Fruit fly (Drosophila melanogaster): ENCODE measurements around the gene Obp19d.

The Obp19d gene

dm6 chrX:20419313-20419712 is at the start of gene Obp19d:
Gene Obp19d (plus strand): TSS chrX:20419613.
- TF ChIP-seq noc (tag; optimal IDR thresholded peaks at IDR 0.05): no peak

DNA sequence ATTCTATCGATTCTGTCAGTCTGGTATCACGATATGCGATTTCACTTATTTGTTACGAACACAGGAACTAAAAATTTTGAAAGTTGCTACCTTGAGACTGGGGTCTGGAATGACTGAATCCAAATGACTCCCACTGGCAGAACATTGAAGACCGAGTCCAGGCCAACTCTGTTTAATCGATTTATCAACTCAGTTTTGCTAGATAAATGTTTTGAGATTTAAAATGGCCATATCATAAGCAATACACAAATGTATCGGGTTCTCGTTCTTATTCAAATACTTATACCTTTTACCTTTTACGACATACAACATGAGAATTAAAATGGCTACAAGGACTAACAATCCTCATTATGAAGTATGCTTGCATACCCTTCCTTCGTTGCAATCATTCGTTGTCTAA is 43.0 kb upstream of the Obp19d start, which contains the start of gene CG12679:
CG12679 (minus strand) TSS at position 101 of the 400 bp plus-strand sequence.
- TF ChIP-seq noc (tag; optimal IDR thresholded peaks at IDR 0.05): no peak

DNA sequence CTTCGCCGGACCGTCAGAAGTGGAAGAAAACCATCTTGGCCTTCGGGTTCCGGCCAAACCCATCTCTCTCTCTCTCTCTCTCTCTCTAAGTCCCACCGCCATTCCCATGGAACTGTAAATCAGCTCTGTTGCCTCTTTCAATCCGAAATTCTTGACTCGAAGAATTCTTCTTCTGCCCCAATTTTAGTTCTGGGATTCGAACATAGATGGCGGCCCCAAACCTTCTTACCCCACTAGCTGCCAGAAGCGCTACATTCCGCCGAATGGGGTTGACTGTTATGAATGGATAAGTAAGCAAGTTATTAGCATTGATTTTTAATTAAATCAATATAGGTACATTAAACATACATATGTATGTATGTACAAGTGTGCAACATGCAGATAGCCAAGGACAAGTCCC is 33.5 kb upstream of the Obp19d start:
- TF ChIP-seq noc (tag; optimal IDR thresholded peaks at IDR 0.05): no peak

DNA sequence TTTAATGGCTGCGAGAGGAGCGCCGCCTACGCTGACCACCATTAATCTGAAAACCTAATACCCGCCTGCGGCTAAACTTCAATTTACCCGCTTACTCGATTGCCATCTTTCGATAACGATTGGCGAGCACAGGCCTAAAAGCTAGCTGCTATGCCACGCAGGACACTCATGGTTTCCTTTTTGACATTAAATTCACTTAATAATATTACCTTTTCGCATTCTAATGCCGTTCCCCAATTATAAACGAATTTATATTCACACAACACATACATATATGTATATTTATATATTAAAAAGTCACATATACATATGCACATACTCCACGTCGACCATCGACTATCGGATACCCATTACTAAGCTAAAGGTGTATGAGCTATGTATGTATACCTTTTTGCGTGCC is 29.8 kb upstream of the Obp19d start:
- no peak for TF ChIP-seq noc (tag; optimal IDR thresholded peaks at IDR 0.05)

- TF ChIP-seq noc (tag; optimal IDR thresholded peaks at IDR 0.05): no peak
Observed at dm6 chrX:20390706-20391105, 28.7 kb upstream of the Obp19d start, which contains the start of gene jb. Gene jb (minus strand): TSS chrX:20390806.

DNA sequence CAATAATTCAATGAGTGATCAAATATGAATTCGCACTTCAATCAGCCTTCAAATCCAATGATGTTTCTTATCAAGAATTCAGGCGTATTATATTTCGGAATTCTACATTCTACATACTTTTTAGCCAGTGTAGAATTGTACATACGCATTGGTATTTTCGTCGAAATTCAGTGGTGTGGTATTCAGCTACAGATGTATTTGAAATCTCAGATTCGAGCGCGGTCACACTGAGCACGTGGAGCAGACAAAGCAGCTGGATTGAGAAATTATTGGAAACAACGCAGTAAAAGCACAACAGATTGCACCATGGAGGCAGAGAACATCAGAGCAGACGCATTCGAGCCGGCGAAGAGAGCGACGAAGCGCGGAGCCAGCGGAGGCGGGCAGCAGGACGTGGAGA is 28.2 kb upstream of the Obp19d start:
- TF ChIP-seq noc (tag; optimal IDR thresholded peaks at IDR 0.05): no peak

DNA sequence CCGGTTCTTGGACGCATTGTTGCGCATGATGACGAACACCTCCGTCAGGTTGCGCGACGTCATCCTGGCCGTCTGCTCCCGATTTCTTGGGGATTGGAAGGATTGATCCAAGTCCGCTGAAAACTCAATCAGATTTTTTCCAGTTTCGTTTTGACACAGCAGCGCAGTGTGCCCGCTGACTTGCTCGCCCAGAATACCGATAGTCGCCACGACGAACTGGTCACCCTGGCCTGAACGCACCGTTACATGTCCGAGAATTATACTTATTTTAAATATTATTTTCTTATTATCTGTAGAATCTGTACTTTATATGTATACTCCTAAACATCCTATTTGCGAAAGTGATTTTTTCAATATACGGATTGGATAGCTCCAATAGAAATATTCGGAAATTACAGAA is 25.8 kb upstream of the Obp19d start, which contains the start of gene Syx16:
Syx16 (minus strand) TSS at position 172 of the 400 bp plus-strand sequence.
- TF ChIP-seq noc (tag; optimal IDR thresholded peaks at IDR 0.05): no peak

dm6 chrX:20394066-20394913 is 25.1 kb upstream of the Obp19d start, which contains the start of gene HERC2:
Gene HERC2 (plus strand): TSS chrX:20394395.
- no peak for TF ChIP-seq noc (tag; optimal IDR thresholded peaks at IDR 0.05)

dm6 chrX:20411635-20412034 is 7.8 kb upstream of the Obp19d start:
- TF ChIP-seq noc (tag; optimal IDR thresholded peaks at IDR 0.05): no peak

dm6 chrX:20413481-20413880 is 5.9 kb upstream of the Obp19d start, which contains the start of gene CG15459:
Gene CG15459 (minus strand): TSS chrX:20413581.
- TF ChIP-seq noc (tag; optimal IDR thresholded peaks at IDR 0.05): no peak

dm6 chrX:20414099-20414498 is 5.3 kb upstream of the Obp19d start, which contains the start of gene CG15458:
Gene CG15458 (minus strand): TSS chrX:20414199.
- TF ChIP-seq noc (tag; optimal IDR thresholded peaks at IDR 0.05): no peak

DNA sequence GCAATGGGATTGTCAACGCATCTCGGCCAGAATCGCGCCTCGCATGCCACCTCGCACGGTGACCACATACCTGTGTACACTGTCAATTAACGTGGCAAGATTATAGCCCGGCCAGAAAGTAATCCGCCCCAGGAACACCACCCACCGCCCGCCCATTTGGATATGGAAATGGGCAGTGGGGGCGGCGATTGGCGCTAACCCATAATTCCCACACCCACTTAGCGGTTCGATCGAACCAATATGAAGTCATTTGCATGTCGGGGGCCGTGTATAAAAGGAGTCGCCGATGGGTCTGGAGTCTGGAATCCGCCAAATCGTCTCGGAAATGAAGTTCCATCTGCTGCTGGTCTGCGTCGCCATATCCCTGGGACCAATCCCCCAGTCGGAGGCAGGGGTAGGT is 4.0 kb upstream of the Obp19d start, which contains the start of gene Obp19a:
Obp19a (plus strand) TSS at position 301 of the 400 bp plus-strand sequence.
- TF ChIP-seq noc (tag; optimal IDR thresholded peaks at IDR 0.05): no peak

DNA sequence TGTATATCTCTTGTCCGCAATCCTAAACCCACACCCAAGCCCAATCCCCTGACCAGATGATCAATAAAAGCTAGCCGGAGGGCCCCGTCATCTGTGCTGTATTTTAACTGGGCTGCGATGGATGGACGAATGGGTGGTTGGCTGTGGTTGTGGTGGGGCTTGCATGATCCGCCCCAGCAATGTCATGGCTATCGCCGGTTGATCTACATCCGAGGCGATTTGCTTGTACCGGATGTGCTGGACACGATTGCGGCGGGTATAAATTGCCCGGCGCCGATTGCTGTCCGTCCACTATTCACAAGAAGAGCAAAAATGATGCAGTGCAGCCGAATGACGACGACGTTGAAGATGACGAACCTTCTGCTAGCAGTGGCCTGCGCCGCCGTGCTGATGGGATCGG is 3.0 kb upstream of the Obp19d start, which contains the start of gene Obp19b:
Obp19b (plus strand) TSS at position 301 of the 400 bp plus-strand sequence.
- TF ChIP-seq noc (tag; optimal IDR thresholded peaks at IDR 0.05): no peak

- no peak for TF ChIP-seq noc (tag; optimal IDR thresholded peaks at IDR 0.05)
Observed at dm6 chrX:20418864-20419263, 549 bp upstream of the Obp19d start, which contains the start of gene Obp19c. Gene Obp19c (minus strand): TSS chrX:20418964.

DNA sequence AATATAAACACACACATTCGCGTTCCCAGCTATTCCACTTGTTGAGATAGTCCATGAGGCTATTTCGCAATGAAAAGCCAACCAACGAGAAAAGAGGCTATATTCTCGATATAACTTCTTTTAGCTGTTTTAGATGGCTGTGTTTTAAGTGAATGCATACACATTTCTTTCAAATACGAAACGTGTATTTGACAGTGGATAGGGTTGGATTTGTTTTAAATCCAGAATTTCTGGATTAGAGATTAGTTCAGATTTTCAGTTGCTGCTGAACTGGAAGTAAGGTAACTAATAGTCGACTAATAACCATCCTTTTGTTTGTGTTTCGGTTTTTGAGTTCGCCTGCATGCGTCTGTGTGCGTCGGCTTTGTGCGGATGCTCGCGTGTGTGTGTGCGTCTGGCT is 3.7 kb downstream of the Obp19d start:
- TF ChIP-seq noc (tag; optimal IDR thresholded peaks at IDR 0.05): no peak

dm6 chrX:20423747-20424165 is 4.3 kb downstream of the Obp19d start, which contains the start of the genes Pp4-19C and cactin:
Gene Pp4-19C (minus strand): TSS chrX:20424002.
Gene cactin (plus strand): TSS chrX:20424069.
- TF ChIP-seq noc (tag; optimal IDR thresholded peaks at IDR 0.05): no peak

DNA sequence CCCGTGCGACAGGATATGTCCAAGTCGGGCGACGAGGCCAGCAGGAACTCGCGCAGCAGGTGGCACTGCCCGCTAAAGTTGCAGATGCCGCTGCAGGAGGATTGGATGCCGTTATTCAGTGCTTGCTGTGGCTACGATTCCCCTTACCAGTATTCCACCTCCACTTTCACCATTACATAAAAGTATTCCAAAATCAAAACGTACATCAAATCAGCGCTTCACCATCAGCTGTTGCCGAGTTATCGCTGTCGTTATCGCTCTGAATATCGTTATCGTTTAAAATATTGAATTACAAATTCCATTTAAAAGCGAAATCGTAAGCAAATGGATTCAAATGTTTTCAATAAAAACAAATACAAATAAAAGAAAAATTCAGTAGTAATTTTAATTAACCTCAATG is 7.4 kb downstream of the Obp19d start, which contains the start of gene CG15456:
CG15456 (minus strand) TSS at position 225 of the 400 bp plus-strand sequence.
- TF ChIP-seq noc (tag; optimal IDR thresholded peaks at IDR 0.05): no peak
